Worm (Caenorhabditis elegans) whole organism, L3 larva: ENCODE results near the gene F32D8.11.

Source experiments
- R02D3.7 ChIP-seq: fragments of 150-350 bp; optimal IDR thresholded peaks from 2 replicates; lab custom pipeline; 2014; ENCODE audit warnings: missing biosample characterization, missing genetic modification characterization
- ZK546.5 ChIP-seq: sonication (generic microtip); optimal IDR thresholded peaks from 2 replicates; lab custom pipeline; 2017; ENCODE audit warnings: missing biosample characterization, missing genetic modification characterization
- ama-1 ChIP-seq: fragments of 150-350 bp; optimal IDR thresholded peaks from 2 replicates; lab custom pipeline; 2018
- ceh-28 ChIP-seq: fragments of 150-350 bp; optimal IDR thresholded peaks from 2 replicates; lab custom pipeline; 2014; ENCODE audit warnings: missing biosample characterization, missing genetic modification reagents, missing genetic modification characterization
- ceh-82 ChIP-seq: fragments of 150-350 bp; optimal IDR thresholded peaks from 2 replicates; lab custom pipeline; 2014; ENCODE audit warnings: missing biosample characterization, missing genetic modification characterization
- daf-12 ChIP-seq: fragments of 150-350 bp; optimal IDR thresholded peaks from 2 replicates; lab custom pipeline; 2014; ENCODE audit warnings: missing biosample characterization, missing genetic modification reagents, missing genetic modification characterization
- egl-27 ChIP-seq: sonication (generic microtip); optimal IDR thresholded peaks from 4 replicates; lab custom pipeline; 2017; ENCODE audit warnings: missing biosample characterization, missing genetic modification reagents, missing genetic modification characterization
- egl-5 ChIP-seq: fragments of 150-350 bp; optimal IDR thresholded peaks from 2 replicates; lab custom pipeline; 2017; ENCODE audit warnings: missing biosample characterization, missing genetic modification reagents, missing genetic modification characterization, inconsistent platforms
- elt-1 ChIP-seq: fragments of 150-350 bp; optimal IDR thresholded peaks from 2 replicates; lab custom pipeline; 2014; ENCODE audit warnings: missing biosample characterization, missing genetic modification characterization
- elt-2 ChIP-seq: sonication (generic microtip); optimal IDR thresholded peaks from 2 replicates; lab custom pipeline; 2016; ENCODE audit warnings: missing genetic modification reagents, mild to moderate bottlenecking, missing genetic modification characterization, missing compliant biosample characterization
- eor-1 ChIP-seq, 2 experiments: fragments of 150-350 bp; optimal IDR thresholded peaks; 2 replicates each; lab custom pipeline; 2014 to 2018; ENCODE audit warnings: missing biosample characterization in 2 of 2, missing genetic modification characterization in 2 of 2
- fkh-10 ChIP-seq: sonication (generic microtip); optimal IDR thresholded peaks from 2 replicates; lab custom pipeline; 2017; ENCODE audit warnings: missing biosample characterization, missing genetic modification reagents, missing genetic modification characterization
- fkh-2 ChIP-seq: fragments of 150-350 bp; optimal IDR thresholded peaks from 2 replicates; lab custom pipeline; 2014; ENCODE audit warnings: missing biosample characterization, missing genetic modification reagents, missing genetic modification characterization
- fos-1 ChIP-seq: fragments of 150-350 bp; optimal IDR thresholded peaks from 2 replicates; lab custom pipeline; 2014; ENCODE audit warnings: missing biosample characterization, missing genetic modification characterization
- hmg-11 ChIP-seq: sonication (generic microtip); optimal IDR thresholded peaks from 2 replicates; lab custom pipeline; 2016; ENCODE audit warnings: missing genetic modification characterization, missing compliant biosample characterization
- jun-1 ChIP-seq: fragments of 150-350 bp; optimal IDR thresholded peaks from 2 replicates; lab custom pipeline; 2014; ENCODE audit warnings: missing biosample characterization, missing genetic modification reagents, missing genetic modification characterization
- lin-15B ChIP-seq: fragments of 150-350 bp; optimal IDR thresholded peaks from 2 replicates; lab custom pipeline; 2014; ENCODE audit warnings: missing biosample characterization, missing genetic modification characterization
- lin-39 ChIP-seq: fragments of 150-350 bp; optimal IDR thresholded peaks from 2 replicates; lab custom pipeline; 2018; ENCODE audit warnings: missing biosample characterization, missing genetic modification reagents, missing genetic modification characterization
- lsy-12 ChIP-seq: sonication (generic microtip); optimal IDR thresholded peaks from 2 replicates; lab custom pipeline; 2016; ENCODE audit warnings: mild to moderate bottlenecking, missing genetic modification characterization, missing compliant biosample characterization
- mdl-1 ChIP-seq: fragments of 150-350 bp; optimal IDR thresholded peaks from 2 replicates; lab custom pipeline; 2014; ENCODE audit warnings: missing biosample characterization, missing genetic modification characterization
- mml-1 ChIP-seq: fragments of 150-350 bp; sonication (generic microtip); optimal IDR thresholded peaks from 3 replicates; lab custom pipeline; 2014; ENCODE audit warnings: missing biosample characterization, missing genetic modification characterization
- nfya-1 ChIP-seq: sonication (generic microtip); optimal IDR thresholded peaks from 2 replicates; lab custom pipeline; 2017; ENCODE audit warnings: missing genetic modification characterization, mild to moderate bottlenecking, missing compliant biosample characterization, antibody characterized with exemption, moderate library complexity; ENCODE audit not compliant: insufficient read depth
- nhr-11 ChIP-seq: fragments of 150-350 bp; optimal IDR thresholded peaks from 2 replicates; lab custom pipeline; 2014; ENCODE audit warnings: missing biosample characterization, missing genetic modification characterization
- nhr-23 ChIP-seq: fragments of 150-350 bp; optimal IDR thresholded peaks from 2 replicates; lab custom pipeline; 2014; ENCODE audit warnings: missing biosample characterization, missing genetic modification reagents, missing genetic modification characterization
- nhr-237 ChIP-seq: fragments of 150-350 bp; optimal IDR thresholded peaks from 2 replicates; lab custom pipeline; 2014; ENCODE audit warnings: missing biosample characterization, missing genetic modification characterization
- nhr-25 ChIP-seq: sonication (generic microtip); optimal IDR thresholded peaks from 2 replicates; lab custom pipeline; 2017; ENCODE audit warnings: missing biosample characterization, missing genetic modification characterization
- nhr-43 ChIP-seq: sonication (generic microtip); optimal IDR thresholded peaks from 2 replicates; lab custom pipeline; 2016; ENCODE audit warnings: mild to moderate bottlenecking, missing genetic modification characterization, missing compliant biosample characterization; ENCODE audit not compliant: poor library complexity, severe bottlenecking
- nhr-67 ChIP-seq: fragments of 150-350 bp; optimal IDR thresholded peaks from 2 replicates; lab custom pipeline; 2014; ENCODE audit warnings: missing biosample characterization, missing genetic modification characterization
- nhr-76 ChIP-seq: fragments of 150-350 bp; sonication (generic microtip); optimal IDR thresholded peaks from 5 replicates; lab custom pipeline; 2014; ENCODE audit warnings: missing biosample characterization, missing genetic modification characterization
- nhr-77 ChIP-seq: fragments of 150-350 bp; optimal IDR thresholded peaks from 2 replicates; lab custom pipeline; 2014; ENCODE audit warnings: missing biosample characterization, missing genetic modification characterization
- pha-4 ChIP-seq: fragments of 150-350 bp; optimal IDR thresholded peaks from 2 replicates; lab custom pipeline; 2014; ENCODE audit warnings: missing biosample characterization, missing genetic modification reagents, missing genetic modification characterization
- pqm-1 ChIP-seq: fragments of 150-350 bp; optimal IDR thresholded peaks from 2 replicates; lab custom pipeline; 2017; ENCODE audit warnings: missing biosample characterization, missing genetic modification characterization, inconsistent platforms
- sea-2 ChIP-seq: fragments of 150-350 bp; sonication (generic microtip); optimal IDR thresholded peaks from 4 replicates; lab custom pipeline; 2014; ENCODE audit warnings: missing biosample characterization, missing genetic modification reagents, missing genetic modification characterization
- skn-1 ChIP-seq: fragments of 150-350 bp; optimal IDR thresholded peaks from 2 replicates; lab custom pipeline; 2014; ENCODE audit warnings: missing biosample characterization, missing genetic modification characterization
- snpc-4 ChIP-seq: fragments of 150-350 bp; optimal IDR thresholded peaks from 2 replicates; lab custom pipeline; 2014; ENCODE audit warnings: missing biosample characterization, missing genetic modification characterization
- tbx-2 ChIP-seq: sonication (generic microtip); optimal IDR thresholded peaks from 2 replicates; lab custom pipeline; 2016; ENCODE audit warnings: mild to moderate bottlenecking, missing genetic modification characterization, missing compliant biosample characterization
- unc-39 ChIP-seq: sonication (generic microtip); optimal IDR thresholded peaks from 4 replicates; lab custom pipeline; 2017; ENCODE audit warnings: missing biosample characterization, missing genetic modification characterization
- unc-62 ChIP-seq: fragments of 150-350 bp; sonication (generic microtip); optimal IDR thresholded peaks from 4 replicates; lab custom pipeline; 2014; ENCODE audit warnings: missing biosample characterization, missing genetic modification reagents, missing genetic modification characterization
- zag-1 ChIP-seq: fragments of 150-350 bp; optimal IDR thresholded peaks from 2 replicates; lab custom pipeline; 2014; ENCODE audit warnings: missing biosample characterization, missing genetic modification characterization
- ztf-11 ChIP-seq: fragments of 150-350 bp; optimal IDR thresholded peaks from 2 replicates; lab custom pipeline; 2014; ENCODE audit warnings: missing biosample characterization, missing genetic modification characterization
- ztf-4 ChIP-seq: fragments of 150-350 bp; optimal IDR thresholded peaks from 2 replicates; lab custom pipeline; 2014; ENCODE audit warnings: missing biosample characterization, missing genetic modification characterization

The F32D8.11 gene

ce11 chrV:10876512-10876911, 12.4 kb downstream of the F32D8.11 start:
- TF ChIP-seq egl-5 (no peak), unc-39 (tag; lab: Kevin White, UChicago) (no peak), sea-2 (GFP tag; lab: Kevin White, UChicago) (no peak), ztf-4 (no peak), ama-1 (lab: Kevin White, UChicago) (no peak), ztf-11 (tag; lab: Kevin White, UChicago) (no peak), elt-2 (no peak), nhr-67 (no peak), jun-1 (no peak), eor-1 (tag; optimal IDR thresholded peaks at IDR 0.05; lab: Kevin White, UChicago) (no peak), ceh-82 (tag; lab: Kevin White, UChicago) (no peak)

DNA sequence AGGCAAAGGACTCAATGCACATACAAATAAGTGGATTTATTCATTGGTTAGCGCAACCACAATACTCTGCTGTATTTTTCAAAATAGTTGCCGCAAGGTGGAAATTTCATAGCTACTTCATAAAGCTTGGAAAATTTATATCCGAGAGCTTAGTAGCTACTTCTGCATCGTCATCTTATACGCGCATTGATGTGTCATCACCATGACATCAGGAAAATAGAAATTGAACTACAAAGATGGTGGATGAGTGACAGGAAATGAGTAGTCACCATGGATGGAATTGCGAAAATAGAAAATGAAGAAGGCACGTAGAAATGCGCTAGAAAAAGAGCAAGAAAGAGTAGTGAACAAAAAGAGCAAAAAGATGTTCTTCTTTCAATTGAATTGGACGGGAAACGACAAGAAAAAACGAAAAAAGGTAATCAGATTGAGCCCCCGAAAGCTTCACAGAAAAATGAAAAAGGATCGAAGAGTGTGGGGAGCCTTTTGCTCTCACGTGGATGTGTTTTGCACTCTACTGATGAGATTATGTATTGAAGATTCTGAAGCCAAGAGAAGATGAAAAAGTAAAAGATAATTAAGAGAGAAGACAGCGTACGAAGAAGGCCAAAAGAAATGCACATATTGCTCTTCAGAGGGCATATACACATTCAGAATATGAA, 13.9 kb downstream of the F32D8.11 start:
- TF ChIP-seq unc-62 (GFP tag; lab: Kevin White, UChicago) (no peak), pqm-1 (no peak), daf-12 (tag; lab: Kevin White, UChicago) (no peak), nfya-1 (peak; percentile 2), fkh-10 (GFP tag; lab: Kevin White, UChicago) (peak; percentile 90), lin-15B (no peak), skn-1 (peak; percentile 13), fkh-2 (tag; lab: Kevin White, UChicago) (no peak), nhr-43 (no peak)

DNA sequence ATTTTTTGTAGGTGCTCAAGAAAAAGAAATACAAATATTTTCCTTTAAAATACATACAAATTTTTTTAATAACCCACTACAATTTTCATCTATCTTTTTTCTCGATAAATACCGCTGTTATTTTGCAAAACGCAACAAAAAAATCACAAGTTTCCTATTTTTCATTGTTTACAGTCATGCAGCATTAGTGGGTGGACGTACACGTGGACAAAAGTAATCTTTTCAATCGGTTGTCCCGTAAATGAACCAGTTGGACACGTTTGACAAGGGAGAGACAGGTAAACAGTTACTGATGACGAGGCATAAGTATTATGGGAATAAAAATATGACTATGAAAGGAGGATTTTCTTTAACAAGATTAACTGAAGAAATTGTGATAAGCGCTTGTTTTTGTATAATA, 15.7 kb downstream of the F32D8.11 start:
- no peak for TF ChIP-seq zag-1 (tag; lab: Kevin White, UChicago)
- TF ChIP-seq unc-62 (GFP tag; lab: Kevin White, UChicago): no peak
- TF ChIP-seq ceh-28 (tag; lab: Kevin White, UChicago): no peak
- TF ChIP-seq egl-27 (tag; lab: Kevin White, UChicago): no peak
- no peak for TF ChIP-seq nhr-25 (tag; lab: Kevin White, UChicago)
- no peak for TF ChIP-seq snpc-4 (tag; lab: Kevin White, UChicago)
- TF ChIP-seq jun-1: no peak
- no peak for TF ChIP-seq lin-15B
- TF ChIP-seq fos-1 (tag; lab: Kevin White, UChicago): no peak
- TF ChIP-seq nhr-43: no peak
- TF ChIP-seq ZK546.5 (tag; lab: Kevin White, UChicago): no peak
- no peak for TF ChIP-seq elt-1 (tag; lab: Kevin White, UChicago)
- TF ChIP-seq nfya-1: no peak
- TF ChIP-seq fkh-10 (GFP tag; lab: Kevin White, UChicago): no peak
- no peak for TF ChIP-seq ama-1 (lab: Kevin White, UChicago)
- TF ChIP-seq nhr-237 (tag; lab: Kevin White, UChicago): no peak
- TF ChIP-seq daf-12 (tag; lab: Kevin White, UChicago): no peak
- no peak for TF ChIP-seq mdl-1 (tag; lab: Kevin White, UChicago)

DNA sequence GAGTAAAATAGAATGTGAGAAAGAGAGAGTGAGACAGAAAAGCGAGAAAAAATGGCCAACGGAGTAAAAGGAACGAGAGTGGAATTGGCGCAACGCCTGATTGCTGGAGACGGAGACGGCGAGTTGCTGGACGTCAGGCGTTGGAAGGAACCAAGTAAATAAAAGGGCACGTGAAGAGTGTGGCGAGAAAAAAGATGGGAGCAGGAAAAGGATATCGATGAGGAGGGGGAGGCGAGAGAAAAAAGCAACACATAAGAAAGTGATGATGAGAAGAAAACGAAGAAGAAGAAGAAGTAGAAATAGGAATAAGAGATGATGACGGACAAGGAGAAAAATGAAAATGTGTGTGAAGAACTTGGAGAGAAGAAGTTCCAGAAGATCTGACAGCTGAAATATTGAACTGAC, 17.5 kb downstream of the F32D8.11 start:
- TF ChIP-seq jun-1 (peak; percentile 71), mdl-1 (tag; lab: Kevin White, UChicago) (peak; percentile 83), snpc-4 (tag; lab: Kevin White, UChicago) (peak; percentile 47), hmg-11 (tag; lab: Kevin White, UChicago) (peak; percentile 90), pha-4 (tag; lab: Kevin White, UChicago) (peak; percentile 92), lin-39 (peak; percentile 65), ama-1 (lab: Kevin White, UChicago) (no peak), nhr-77 (tag; lab: Kevin White, UChicago) (no peak), ceh-82 (tag; lab: Kevin White, UChicago) (peak; percentile 7), zag-1 (tag; lab: Kevin White, UChicago) (peak; percentile 35), ceh-28 (tag; lab: Kevin White, UChicago) (peak; percentile 60), nhr-43 (peak; percentile 60), nhr-237 (tag; lab: Kevin White, UChicago) (no peak), fkh-2 (tag; lab: Kevin White, UChicago) (peak; percentile 12), nfya-1 (peak; percentile 87), nhr-11 (tag; lab: Kevin White, UChicago) (peak; percentile 56), nhr-76 (tag; lab: Kevin White, UChicago) (no peak), skn-1 (peak; percentile 16), egl-27 (tag; lab: Kevin White, UChicago) (peak; percentile 66), nhr-67 (no peak), pqm-1 (peak; percentile 46), lsy-12 (peak; percentile 54), lin-15B (peak; percentile 45), egl-5 (peak; percentile 69), unc-62 (GFP tag; lab: Kevin White, UChicago) (peak; percentile 80), nhr-23 (tag; lab: Kevin White, UChicago) (peak; percentile 33), ZK546.5 (tag; lab: Kevin White, UChicago) (no peak), mml-1 (peak; percentile 55), fos-1 (tag; lab: Kevin White, UChicago) (no peak), elt-1 (tag; lab: Kevin White, UChicago) (peak; percentile 49), tbx-2 (tag; lab: Kevin White, UChicago) (peak; percentile 67), elt-2 (peak; percentile 36), R02D3.7 (tag; lab: Kevin White, UChicago) (peak; percentile 39), fkh-10 (GFP tag; lab: Kevin White, UChicago) (peak; percentile 92)
- TF ChIP-seq, all 47 proteins: peak for 27
